Worm (Caenorhabditis elegans): ENCODE data around the gene gyg-2.

ce11 chrV:16786012-16786411, 40.0 kb upstream of the gyg-2 start:
- TF ChIP-seq mdl-1 (tag; optimal IDR thresholded peaks at IDR 0.05) (no peak), ama-1 (optimal IDR thresholded peaks at IDR 0.05) (no peak), nhr-23 (tag; optimal IDR thresholded peaks at IDR 0.05) (no peak), unc-62 (GFP tag; optimal IDR thresholded peaks at IDR 0.05) (no peak), C34F6.9 (tag; optimal IDR thresholded peaks at IDR 0.05) (no peak), ceh-82 (tag; optimal IDR thresholded peaks at IDR 0.05) (no peak), nhr-12 (tag; optimal IDR thresholded peaks at IDR 0.05) (no peak), unc-39 (tag; optimal IDR thresholded peaks at IDR 0.05) (no peak), skn-1 (tag; optimal IDR thresholded peaks at IDR 0.05) (no peak), mbf-1 (tag; optimal IDR thresholded peaks at IDR 0.05) (no peak), lin-39 (tag; optimal IDR thresholded peaks at IDR 0.05) (no peak), nhr-10 (tag; optimal IDR thresholded peaks at IDR 0.05) (no peak), nhr-237 (tag; optimal IDR thresholded peaks at IDR 0.05) (no peak)

All from whole organism, L2 larva.